Worm (Caenorhabditis elegans) whole organism, midembryonic: ENCODE data around the gene cal-7.

Experiments
- cog-1 ChIP-seq: sonication (generic microtip); optimal IDR thresholded peaks from 2 replicates; lab custom pipeline; 2016; ENCODE audit warnings: missing genetic modification characterization, missing compliant biosample characterization
- flt-1 ChIP-seq: fragments of 200-800 bp; sonication (Bioruptor generic); IDR thresholded peaks from 2 replicates; pipeline ENCODE4 v1.3.6; 2022; ENCODE audit warnings: missing genetic modification characterization, missing compliant biosample characterization
- med-1 ChIP-seq: sonication (generic microtip); optimal IDR thresholded peaks from 2 replicates; lab custom pipeline; 2017; ENCODE audit warnings: missing genetic modification characterization, mild to moderate bottlenecking, missing compliant biosample characterization, antibody characterized with exemption, missing genetic modification reagents; ENCODE audit not compliant: insufficient read depth
- tab-1 ChIP-seq: fragments of 200-800 bp; sonication (Bioruptor generic); IDR thresholded peaks from 2 replicates; pipeline ENCODE4 v1.3.6; 2022; ENCODE audit warnings: missing genetic modification characterization, missing compliant biosample characterization

ce11 chrV:9771970-9772369 lies 38.1 kb downstream of the cal-7 start, which contains the start of gene F46B6.2:
- TF ChIP-seq cog-1 (tag; lab: Kevin White, UChicago) (no peak), tab-1 (no peak), flt-1 (no peak), med-1 (GFP tag; lab: Kevin White, UChicago) (no peak)
